Fruit fly (Drosophila melanogaster): ENCODE results near the gene pum.
A peak's percentile ranks its signal among the peaks of the same experiment; 100 is the strongest.

Gene pum

dm6 chr3R:9236883-9237267 is 607 bp downstream of the pum start (continued):
- TF ChIP-seq NC2α (GFP tag; optimal IDR thresholded peaks at IDR 0.05) = no peak
- TF ChIP-seq CG6254 (GFP tag; optimal IDR thresholded peaks at IDR 0.05) = no peak
- no peak for TF ChIP-seq run (tag; optimal IDR thresholded peaks at IDR 0.05)
- no peak for TF ChIP-seq CG33213 (GFP tag; optimal IDR thresholded peaks at IDR 0.05)
- no peak for TF ChIP-seq Xrp1 (GFP tag; IDR thresholded peaks at IDR 0.05)
- peak; percentile 24 for TF ChIP-seq Deaf1 (tag; optimal IDR thresholded peaks at IDR 0.05)
- no peak for TF ChIP-seq Hr78 (GFP tag; optimal IDR thresholded peaks at IDR 0.05)
- peak; percentile 32 for TF ChIP-seq CG1832 (GFP tag; optimal IDR thresholded peaks at IDR 0.05)
- no peak for TF ChIP-seq CG6813 (GFP tag; optimal IDR thresholded peaks at IDR 0.05)
- peak; percentile 89 for TF ChIP-seq CG10267 (tag; optimal IDR thresholded peaks at IDR 0.05)
- TF ChIP-seq nau (GFP tag; optimal IDR thresholded peaks at IDR 0.05) = no peak
- TF ChIP-seq Sin3A (optimal IDR thresholded peaks at IDR 0.05) = no peak
- no peak for TF ChIP-seq cg (GFP tag; optimal IDR thresholded peaks at IDR 0.05)
- no peak for TF ChIP-seq pita (GFP tag; optimal IDR thresholded peaks at IDR 0.05)
- TF ChIP-seq CG4707 (GFP tag; optimal IDR thresholded peaks at IDR 0.05) = no peak
- TF ChIP-seq NC2β (GFP tag; optimal IDR thresholded peaks at IDR 0.05) = no peak
- TF ChIP-seq gfzf (GFP tag; optimal IDR thresholded peaks at IDR 0.05) = no peak
- TF ChIP-seq zen (tag; optimal IDR thresholded peaks at IDR 0.05) = no peak
- TF ChIP-seq eve (GFP tag; optimal IDR thresholded peaks at IDR 0.05) = no peak
- no peak for TF ChIP-seq kay (GFP tag; optimal IDR thresholded peaks at IDR 0.05)
- no peak for TF ChIP-seq CG8290 (GFP tag; optimal IDR thresholded peaks at IDR 0.05)
- TF ChIP-seq CG8290 (tag; optimal IDR thresholded peaks at IDR 0.05) = peak in 1 of 2 experiments; percentile 11
- TF ChIP-seq Sry-δ (GFP tag; optimal IDR thresholded peaks at IDR 0.05) = no peak
- no peak for TF ChIP-seq CG16813 (GFP tag; IDR thresholded peaks at IDR 0.05; ENCODE audit: partially characterized antibody)
- no peak for TF ChIP-seq fd96Cb (tag; optimal IDR thresholded peaks at IDR 0.05)
- TF ChIP-seq CG30431 (GFP tag; optimal IDR thresholded peaks at IDR 0.05) = no peak
- no peak for TF ChIP-seq sug (tag; optimal IDR thresholded peaks at IDR 0.05)
- no peak for TF ChIP-seq CG32772 (GFP tag; IDR thresholded peaks at IDR 0.05)
- TF ChIP-seq ato (GFP tag; IDR thresholded peaks at IDR 0.05; ENCODE audit: partially characterized antibody) = no peak
- peak; percentile 99 to 100 for TF ChIP-seq Trl (optimal IDR thresholded peaks at IDR 0.05)
- TF ChIP-seq Trl (GFP tag; optimal IDR thresholded peaks at IDR 0.05) = peak; percentile 65
- no peak for TF ChIP-seq peb (GFP tag; IDR thresholded peaks at IDR 0.05)
- no peak for TF ChIP-seq ranshi (GFP tag; IDR thresholded peaks at IDR 0.05)
- no peak for TF ChIP-seq CG6175 (GFP tag; IDR thresholded peaks at IDR 0.05)
- no peak for TF ChIP-seq Meics (GFP tag; optimal IDR thresholded peaks at IDR 0.05)
- TF ChIP-seq CG3995 (GFP tag; optimal IDR thresholded peaks at IDR 0.05) = no peak
- TF ChIP-seq CG11093 (GFP tag; IDR thresholded peaks at IDR 0.05) = no peak
- no peak for TF ChIP-seq al (GFP tag; IDR thresholded peaks at IDR 0.05)
- no peak for TF ChIP-seq CG7745 (tag; optimal IDR thresholded peaks at IDR 0.05)
- peak; percentile 12 for TF ChIP-seq kah (GFP tag; optimal IDR thresholded peaks at IDR 0.05)
- no peak for TF ChIP-seq Hr3 (GFP tag; optimal IDR thresholded peaks at IDR 0.05)
- TF ChIP-seq CG10543 (GFP tag; optimal IDR thresholded peaks at IDR 0.05) = peak; percentile 50
- TF ChIP-seq sisA (GFP tag; IDR thresholded peaks at IDR 0.05) = no peak
- TF ChIP-seq Gsc (GFP tag; IDR thresholded peaks at IDR 0.05) = no peak
- TF ChIP-seq CG12236 (GFP tag; optimal IDR thresholded peaks at IDR 0.05) = no peak
- no peak for TF ChIP-seq CG1602 (GFP tag; optimal IDR thresholded peaks at IDR 0.05)
- TF ChIP-seq CG9437 (GFP tag; optimal IDR thresholded peaks at IDR 0.05) = no peak
- no peak for TF ChIP-seq tx (GFP tag; optimal IDR thresholded peaks at IDR 0.05)
- peak; percentile 9 for TF ChIP-seq gro (GFP tag; optimal IDR thresholded peaks at IDR 0.05)
- no peak; the same call in 1 of the 2 replicates for TF ChIP-seq Adf1 (GFP tag; IDR thresholded peaks at IDR 0.05)
- no peak for TF ChIP-seq CrebB (tag; optimal IDR thresholded peaks at IDR 0.05)
- no peak for TF ChIP-seq CG2875 (GFP tag; optimal IDR thresholded peaks at IDR 0.05)
- TF ChIP-seq CG4617 (GFP tag; optimal IDR thresholded peaks at IDR 0.05; ENCODE audit: borderline replicate concordance) = no peak
